Worm (Caenorhabditis elegans): Measurements from ENCODE around the gene bus-17.

Gene bus-17

DNA sequence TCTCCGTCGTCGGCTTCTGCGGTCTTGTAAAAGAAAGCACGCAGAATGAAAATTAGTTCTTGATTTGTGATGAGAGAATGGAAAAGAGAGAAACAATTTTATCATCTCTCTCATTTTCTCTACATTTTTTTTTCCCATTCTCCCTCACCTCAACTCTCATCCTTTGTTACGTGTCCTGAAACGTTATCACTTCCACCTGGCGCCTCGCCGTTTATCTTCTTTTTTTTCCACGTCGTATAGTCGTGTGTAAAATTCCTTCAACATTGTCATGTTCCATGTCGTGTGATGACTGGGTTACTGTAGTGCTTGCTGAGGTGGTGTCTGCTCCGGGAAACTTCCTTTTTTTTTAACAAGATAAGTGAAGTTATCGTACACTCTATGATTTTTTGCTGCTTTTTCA is 13.3 kb upstream of the bus-17 start (continued):
- TF ChIP-seq mdl-1 (tag; optimal IDR thresholded peaks at IDR 0.05) (peak in 1 of 2 experiments; percentile 61), ceh-20 (GFP tag; IDR thresholded peaks at IDR 0.05) (no peak), T20F7.1 (GFP tag; optimal IDR thresholded peaks at IDR 0.05) (peak; percentile 65), Y48G9A.11 (GFP tag; IDR thresholded peaks at IDR 0.05) (no peak), ztf-7 (tag; optimal IDR thresholded peaks at IDR 0.05) (no peak), daf-8 (GFP tag; IDR thresholded peaks at IDR 0.05) (no peak), nhr-48 (tag; optimal IDR thresholded peaks at IDR 0.05) (peak; percentile 70), hlh-11 (tag; optimal IDR thresholded peaks at IDR 0.05) (peak; percentile 94), unc-62 (GFP tag; optimal IDR thresholded peaks at IDR 0.05 in 1 of 2) (peak in 1 of 2 experiments; percentile 96), unc-62 (tag; optimal IDR thresholded peaks at IDR 0.05) (no peak), ceh-62 (tag; optimal IDR thresholded peaks at IDR 0.05) (no peak), attf-4 (tag; optimal IDR thresholded peaks at IDR 0.05) (no peak), dpl-1 (GFP tag; optimal IDR thresholded peaks at IDR 0.05) (no peak), saeg-2 (GFP tag; IDR thresholded peaks at IDR 0.05) (no peak), duxl-1 (tag; optimal IDR thresholded peaks at IDR 0.05; ENCODE audit: poor library complexity) (no peak), daf-16 (GFP tag; optimal IDR thresholded peaks at IDR 0.05) (peak in 1 of 2 experiments; percentile 29), daf-16 (tag; optimal IDR thresholded peaks at IDR 0.05) (peak; percentile 78), jun-1 (tag; optimal IDR thresholded peaks at IDR 0.05) (no peak), lin-39 (tag; optimal IDR thresholded peaks at IDR 0.05) (no peak), ceh-28 (tag; optimal IDR thresholded peaks at IDR 0.05) (no peak), fkh-10 (GFP tag; optimal IDR thresholded peaks at IDR 0.05) (no peak), gei-8 (GFP tag; optimal IDR thresholded peaks at IDR 0.05) (no peak)

DNA sequence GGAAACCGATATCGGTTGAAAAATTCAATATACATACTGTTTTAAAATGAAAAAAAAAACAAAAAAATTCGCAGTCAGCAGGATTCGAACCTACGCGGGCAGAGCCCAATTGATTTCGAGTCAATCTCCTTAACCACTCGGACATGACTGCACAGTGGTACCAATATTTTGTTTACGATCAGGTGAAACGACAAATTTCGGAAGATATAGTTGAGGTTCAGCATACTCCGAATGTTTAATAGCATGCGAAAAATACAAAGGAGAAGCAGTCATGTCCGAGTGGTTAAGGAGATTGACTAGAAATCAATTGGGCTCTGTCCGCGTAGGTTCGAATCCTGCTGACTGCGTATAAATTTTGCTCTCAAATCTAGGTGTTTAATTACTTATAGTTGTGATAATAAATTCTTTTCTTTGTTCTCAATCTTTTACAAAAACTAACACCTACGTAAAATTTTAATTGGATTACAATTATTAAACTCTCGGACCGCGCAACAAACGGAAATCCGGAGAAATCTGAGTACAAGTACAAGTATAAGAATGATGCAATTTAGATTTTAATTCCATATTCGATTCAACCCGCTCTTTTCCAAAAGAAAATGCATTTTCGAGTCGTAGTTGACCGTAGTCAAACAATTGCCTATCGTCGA is 7.2 kb upstream of the bus-17 start, which contains the start of gene Y7A5A.13:
Y7A5A.13 (plus strand) TSS at position 597 of the 647 bp plus-strand sequence.
- TF ChIP-seq F10B5.3 (tag; optimal IDR thresholded peaks at IDR 0.05): no peak
- TF ChIP-seq unc-39 (tag; optimal IDR thresholded peaks at IDR 0.05): no peak
- TF ChIP-seq fos-1 (tag; optimal IDR thresholded peaks at IDR 0.05): no peak
- no peak for TF ChIP-seq Y5F2A.4 (GFP tag; optimal IDR thresholded peaks at IDR 0.05)
- no peak for TF ChIP-seq Y75B8A.6 (GFP tag; IDR thresholded peaks at IDR 0.05)
- TF ChIP-seq nhr-102 (tag; optimal IDR thresholded peaks at IDR 0.05): peak; percentile 61
- no peak for TF ChIP-seq unc-62 (GFP tag; optimal IDR thresholded peaks at IDR 0.05 in 1 of 2)
- TF ChIP-seq unc-62 (tag; optimal IDR thresholded peaks at IDR 0.05): no peak
- peak; percentile 4 for TF ChIP-seq nhr-111 (GFP tag; optimal IDR thresholded peaks at IDR 0.05)
- TF ChIP-seq cey-2 (tag; optimal IDR thresholded peaks at IDR 0.05; ENCODE audit: borderline replicate concordance, insufficient read depth): no peak
- peak; percentile 58 for TF ChIP-seq mes-2 (tag; optimal IDR thresholded peaks at IDR 0.05; ENCODE audit: poor library complexity, severe bottlenecking)
- TF ChIP-seq ama-1 (optimal IDR thresholded peaks at IDR 0.05): no peak
- TF ChIP-seq set-16 (GFP tag; IDR thresholded peaks at IDR 0.05): no peak
- no peak; the same call in 1 of the 2 replicates for TF ChIP-seq madf-9 (GFP tag; conservative IDR thresholded peaks at IDR 0.05)
- no peak for TF ChIP-seq lsy-2 (tag; optimal IDR thresholded peaks at IDR 0.05)
- no peak for TF ChIP-seq mxl-3 (GFP tag; optimal IDR thresholded peaks at IDR 0.05)
- TF ChIP-seq pqm-1 (tag; optimal IDR thresholded peaks at IDR 0.05): no peak
- TF ChIP-seq ces-1 (GFP tag; optimal IDR thresholded peaks at IDR 0.05): no peak
- TF ChIP-seq fkh-10 (GFP tag; optimal IDR thresholded peaks at IDR 0.05): no peak
- TF ChIP-seq lim-7 (GFP tag; IDR thresholded peaks at IDR 0.05): peak; percentile 81
- no peak for TF ChIP-seq daf-19 (GFP tag; conservative IDR thresholded peaks at IDR 0.05)
- TF ChIP-seq Y48G9A.11 (GFP tag; IDR thresholded peaks at IDR 0.05): no peak
- peak; percentile 9 for TF ChIP-seq unc-130 (GFP tag; optimal IDR thresholded peaks at IDR 0.05)
- no peak for TF ChIP-seq lin-39 (tag; optimal IDR thresholded peaks at IDR 0.05)
- TF ChIP-seq madf-5 (GFP tag; IDR thresholded peaks at IDR 0.05): no peak
- TF ChIP-seq lin-1 (GFP tag; IDR thresholded peaks at IDR 0.05): peak; percentile 57
- TF ChIP-seq nhr-41 (GFP tag; IDR thresholded peaks at IDR 0.05): no peak
- no peak for TF ChIP-seq tag-97 (GFP tag; IDR thresholded peaks at IDR 0.05)
- peak; percentile 51 for TF ChIP-seq arid-1 (GFP tag; conservative IDR thresholded peaks at IDR 0.05)
- TF ChIP-seq vab-7 (GFP tag; IDR thresholded peaks at IDR 0.05): peak; percentile 86
- no peak for TF ChIP-seq zfp-3 (GFP tag; conservative IDR thresholded peaks at IDR 0.05)
- no peak for TF ChIP-seq lin-29 (GFP tag; IDR thresholded peaks at IDR 0.05)
- TF ChIP-seq daf-8 (GFP tag; IDR thresholded peaks at IDR 0.05): no peak
- TF ChIP-seq lin-38 (GFP tag; IDR thresholded peaks at IDR 0.05): peak; percentile 68

Measured in whole organism, L4 larva.